Fruit fly (Drosophila melanogaster): ENCODE data around the gene CG32640.

Gene CG32640

DNA sequence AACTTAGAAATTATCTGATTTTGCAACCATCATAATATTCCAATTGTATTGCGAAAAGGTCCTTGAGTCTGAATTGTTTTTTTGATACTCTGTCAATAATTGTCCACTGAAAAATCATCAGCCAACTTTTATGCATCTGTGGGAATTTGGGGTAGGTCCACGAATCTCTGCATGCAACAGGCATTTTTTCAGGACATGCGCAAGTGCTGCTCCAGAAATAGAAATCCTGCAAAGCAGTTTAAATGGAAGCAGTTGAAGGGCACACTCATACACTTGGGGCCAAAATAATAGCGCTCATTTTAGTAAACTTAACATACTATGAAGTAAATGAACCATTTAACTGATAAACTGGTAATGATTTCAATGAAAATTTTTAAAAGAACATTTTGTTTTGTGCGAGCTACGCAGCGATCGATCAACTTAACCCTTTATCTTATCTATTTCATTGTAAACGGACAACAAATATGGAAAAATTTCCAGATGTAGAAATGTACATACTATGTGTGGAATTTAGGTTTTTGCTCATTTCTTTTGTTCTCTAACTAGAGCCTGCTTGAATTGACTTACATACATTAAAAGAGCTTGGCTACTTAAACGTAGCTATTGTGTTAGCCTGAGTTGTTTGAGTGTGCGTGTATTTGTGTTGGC lies 47.5 kb upstream of the CG32640 start (continued):
- TF ChIP-seq CG17359 (tag; optimal IDR thresholded peaks at IDR 0.05) (peak; percentile 66), slou (GFP tag; optimal IDR thresholded peaks at IDR 0.05) (no peak), CG3065 (GFP tag; optimal IDR thresholded peaks at IDR 0.05) (no peak), CG12942 (GFP tag; optimal IDR thresholded peaks at IDR 0.05) (peak; percentile 49), CG1529 (GFP tag; optimal IDR thresholded peaks at IDR 0.05) (peak; percentile 73), Sry-δ (GFP tag; optimal IDR thresholded peaks at IDR 0.05) (peak; percentile 2), ato (GFP tag; IDR thresholded peaks at IDR 0.05; ENCODE audit: partially characterized antibody) (no peak), HmgZ (tag; optimal IDR thresholded peaks at IDR 0.05) (peak; percentile 56), CG17568 (GFP tag; optimal IDR thresholded peaks at IDR 0.05) (peak; percentile 45), Hey (tag; optimal IDR thresholded peaks at IDR 0.05) (no peak), CG6791 (GFP tag; IDR thresholded peaks at IDR 0.05; ENCODE audit: partially characterized antibody) (no peak), CG16863 (GFP tag; optimal IDR thresholded peaks at IDR 0.05) (peak; percentile 25), CG10979 (tag; optimal IDR thresholded peaks at IDR 0.05) (peak; percentile 81), CG1792 (GFP tag; optimal IDR thresholded peaks at IDR 0.05) (peak; percentile 22), CG11723 (GFP tag; optimal IDR thresholded peaks at IDR 0.05) (peak; percentile 61), bbx (GFP tag; IDR thresholded peaks at IDR 0.05; ENCODE audit: partially characterized antibody) (no peak), CG18011 (GFP tag; optimal IDR thresholded peaks at IDR 0.05) (peak; percentile 28), CG18599 (GFP tag; optimal IDR thresholded peaks at IDR 0.05) (peak; percentile 77), Hmr (GFP tag; optimal IDR thresholded peaks at IDR 0.05) (peak; percentile 79), h (optimal IDR thresholded peaks at IDR 0.05) (no peak), CG14441 (GFP tag; IDR thresholded peaks at IDR 0.05) (0 out of 2 replicates have a peak, but pooled peaks have one; percentile 9), Dll (GFP tag; IDR thresholded peaks at IDR 0.05; ENCODE audit: partially characterized antibody) (no peak), zen2 (GFP tag; IDR thresholded peaks at IDR 0.05; ENCODE audit: partially characterized antibody) (no peak), CG31365 (tag; optimal IDR thresholded peaks at IDR 0.05) (peak; percentile 90), CG9437 (GFP tag; optimal IDR thresholded peaks at IDR 0.05) (peak; percentile 69), grau (tag; optimal IDR thresholded peaks at IDR 0.05) (peak; percentile 82), vvl (GFP tag; IDR thresholded peaks at IDR 0.05) (0 out of 2 replicates have a peak, but pooled peaks have one; percentile 15), CG14860 (GFP tag; IDR thresholded peaks at IDR 0.05; ENCODE audit: partially characterized antibody) (no peak), aop (GFP tag; IDR thresholded peaks at IDR 0.05) (no peak), Scr (GFP tag; IDR thresholded peaks at IDR 0.05; ENCODE audit: partially characterized antibody) (no peak), dmrt99B (tag; optimal IDR thresholded peaks at IDR 0.05) (peak; percentile 83), CG43689 (GFP tag; IDR thresholded peaks at IDR 0.05) (no peak), Trl (optimal IDR thresholded peaks at IDR 0.05) (no peak), Trl (GFP tag; optimal IDR thresholded peaks at IDR 0.05) (peak; percentile 23), ase (GFP tag; IDR thresholded peaks at IDR 0.05) (peak; percentile 35; the same call in 1 of the 3 replicates), CG4360 (GFP tag; IDR thresholded peaks at IDR 0.05) (no peak), cwo (GFP tag; optimal IDR thresholded peaks at IDR 0.05) (peak; percentile 52), ara (GFP tag; IDR thresholded peaks at IDR 0.05) (peak; percentile 71), ftz-f1 (GFP tag; optimal IDR thresholded peaks at IDR 0.05) (no peak), gt (GFP tag; IDR thresholded peaks at IDR 0.05) (no peak), Doc2 (GFP tag; IDR thresholded peaks at IDR 0.05) (no peak), NC2α (GFP tag; optimal IDR thresholded peaks at IDR 0.05) (no peak), CG3281 (GFP tag; optimal IDR thresholded peaks at IDR 0.05) (peak; percentile 83), CG6854 (GFP tag; optimal IDR thresholded peaks at IDR 0.05) (peak; percentile 64), CG10543 (GFP tag; optimal IDR thresholded peaks at IDR 0.05) (peak; percentile 64), slp2 (GFP tag; optimal IDR thresholded peaks at IDR 0.05) (peak; percentile 71), Awh (GFP tag; IDR thresholded peaks at IDR 0.05) (no peak), zfh1 (GFP tag; IDR thresholded peaks at IDR 0.05) (peak; percentile 53; the same call in 2 of the 3 replicates), CG2875 (GFP tag; optimal IDR thresholded peaks at IDR 0.05) (peak; percentile 46), CG16815 (GFP tag; optimal IDR thresholded peaks at IDR 0.05) (peak; percentile 61)

All from whole organism, embryonic.